Fruit fly (Drosophila melanogaster) whole organism, embryonic: ENCODE measurements around the gene CG6432.

Experiments used
- Atf6 ChIP-seq: fragments of 200-800 bp; sonication (Bioruptor generic); IDR thresholded peaks from 2 replicates; pipeline ENCODE4 v1.3.6; 2022; ENCODE audit warnings: missing biosample characterization, missing genetic modification characterization
- CG10654 ChIP-seq: fragments of 200-800 bp; sonication (Bioruptor generic); optimal IDR thresholded peaks from 2 replicates; lab custom pipeline; 2016; ENCODE audit warnings: missing biosample characterization, missing genetic modification characterization
- CG10959 ChIP-seq: fragments of 200-800 bp; sonication (Bioruptor generic); IDR thresholded peaks from 2 replicates; pipeline ENCODE4 v1.3.6; 2022; ENCODE audit warnings: missing biosample characterization, missing genetic modification characterization
- CG11247 ChIP-seq: fragments of 200-800 bp; sonication (Bioruptor generic); IDR thresholded peaks from 2 replicates; pipeline ENCODE4 v1.3.6; 2022; ENCODE audit warnings: missing biosample characterization, missing genetic modification characterization
- CG11504 ChIP-seq: fragments of 200-800 bp; sonication (Bioruptor generic); optimal IDR thresholded peaks from 3 replicates; lab custom pipeline; 2019; ENCODE audit warnings: missing biosample characterization, mild to moderate bottlenecking, missing genetic modification characterization, moderate library complexity
- CG12071 ChIP-seq: fragments of 200-800 bp; sonication (Bioruptor generic); optimal IDR thresholded peaks from 3 replicates; lab custom pipeline; 2018; ENCODE audit warnings: missing biosample characterization, mild to moderate bottlenecking, missing genetic modification characterization
- CG12769 ChIP-seq: fragments of 200-800 bp; sonication (Bioruptor generic); optimal IDR thresholded peaks from 2 replicates; lab custom pipeline; 2019; ENCODE audit warnings: missing biosample characterization, mild to moderate bottlenecking, missing genetic modification characterization, moderate library complexity
- CG13624 ChIP-seq: fragments of 200-800 bp; sonication (Bioruptor generic); optimal IDR thresholded peaks from 2 replicates; lab custom pipeline; 2016; ENCODE audit warnings: missing biosample characterization, missing genetic modification characterization
- CG1529 ChIP-seq: fragments of 200-800 bp; sonication (Bioruptor generic); optimal IDR thresholded peaks from 3 replicates; lab custom pipeline; 2018; ENCODE audit warnings: missing biosample characterization, missing genetic modification characterization
- CG15479 ChIP-seq: fragments of 200-800 bp; sonication (Bioruptor generic); optimal IDR thresholded peaks from 3 replicates; lab custom pipeline; 2019; ENCODE audit warnings: missing biosample characterization, mild to moderate bottlenecking, missing genetic modification characterization, moderate library complexity
- CG1603 ChIP-seq: fragments of 200-800 bp; sonication (Bioruptor generic); optimal IDR thresholded peaks from 2 replicates; lab custom pipeline; 2019; ENCODE audit warnings: missing biosample characterization, mild to moderate bottlenecking, missing genetic modification characterization, moderate library complexity
- CG30020 ChIP-seq: fragments of 200-800 bp; optimal IDR thresholded peaks from 2 replicates; lab custom pipeline; 2019; ENCODE audit warnings: missing biosample characterization, mild to moderate bottlenecking, missing genetic modification characterization, moderate library complexity
- CG31365 ChIP-seq: fragments of 200-800 bp; sonication (Bioruptor generic); optimal IDR thresholded peaks from 2 replicates; lab custom pipeline; 2018; ENCODE audit warnings: missing biosample characterization, mild to moderate bottlenecking, missing genetic modification characterization
- CG32772 ChIP-seq: fragments of 200-800 bp; sonication (Bioruptor generic); IDR thresholded peaks from 2 replicates; pipeline ENCODE4 v1.3.6; 2022; ENCODE audit warnings: missing biosample characterization, missing genetic modification characterization
- CG6765 ChIP-seq: fragments of 200-800 bp; sonication (Bioruptor generic); optimal IDR thresholded peaks from 3 replicates; lab custom pipeline; 2017; ENCODE audit warnings: missing biosample characterization, mild to moderate bottlenecking, missing genetic modification characterization
- CG8924 ChIP-seq: fragments of 200-800 bp; optimal IDR thresholded peaks from 3 replicates; lab custom pipeline; 2019; ENCODE audit warnings: missing biosample characterization, mild to moderate bottlenecking, missing genetic modification characterization, moderate library complexity
- CG9932 ChIP-seq: fragments of 200-800 bp; sonication (Bioruptor generic); IDR thresholded peaks from 2 replicates; pipeline ENCODE4 v1.3.6; 2022; ENCODE audit warnings: missing biosample characterization, missing genetic modification characterization
- Dp ChIP-seq: fragments of 200-800 bp; sonication (Bioruptor generic); optimal IDR thresholded peaks from 2 replicates; lab custom pipeline; 2018; ENCODE audit warnings: missing biosample characterization, mild to moderate bottlenecking, missing genetic modification characterization, moderate library complexity
- Ets65A ChIP-seq: fragments of 200-800 bp; sonication (Bioruptor generic); peaks from one replicate; lab custom pipeline; 2016; ENCODE audit warnings: missing biosample characterization, missing genetic modification characterization
- GATAe ChIP-seq: fragments of 200-800 bp; sonication (Bioruptor generic); conservative IDR thresholded peaks from 2 replicates; pipeline ENCODE4 v1.3.6; 2022; ENCODE audit warnings: missing biosample characterization, missing genetic modification characterization
- Meics ChIP-seq: fragments of 200-800 bp; sonication (Bioruptor generic); optimal IDR thresholded peaks from 2 replicates; lab custom pipeline; 2017; ENCODE audit warnings: missing biosample characterization, mild to moderate bottlenecking, missing genetic modification characterization
- Pdp1 ChIP-seq, 2 experiments: fragments of 200-800 bp; sonication (Bioruptor generic); optimal IDR thresholded peaks; 3 replicates each; lab custom pipeline; 2016; ENCODE audit warnings: missing biosample characterization in 2 of 2, missing genetic modification characterization in 2 of 2, mild to moderate bottlenecking in 1 of 2, moderate library complexity in 1 of 2
- abd-A ChIP-seq: fragments of 200-800 bp; sonication (Bioruptor generic); optimal IDR thresholded peaks from 3 replicates; lab custom pipeline; 2019; ENCODE audit warnings: missing biosample characterization, mild to moderate bottlenecking, missing genetic modification characterization, moderate library complexity
- ara ChIP-seq: fragments of 200-800 bp; sonication (Bioruptor generic); IDR thresholded peaks from 2 replicates; pipeline ENCODE4 v1.3.6; 2022; ENCODE audit warnings: missing biosample characterization, missing genetic modification characterization
- bab2 ChIP-seq: fragments of 200-800 bp; sonication (Bioruptor generic); optimal IDR thresholded peaks from 2 replicates; lab custom pipeline; 2016; ENCODE audit warnings: missing biosample characterization, missing genetic modification characterization
- bbx ChIP-seq: fragments of 200-800 bp; sonication (Bioruptor generic); IDR thresholded peaks from 2 replicates; pipeline ENCODE4 v1.3.6; 2022; ENCODE audit warnings: missing biosample characterization, missing genetic modification characterization; ENCODE audit not compliant: partially characterized antibody
- bsh ChIP-seq, 2 experiments: fragments of 200-800 bp; sonication (Bioruptor generic); optimal IDR thresholded peaks; 2 replicates each; lab custom pipeline; 2017 to 2018; ENCODE audit warnings: mild to moderate bottlenecking in 2 of 2, missing biosample characterization in 2 of 2, missing genetic modification characterization in 2 of 2, moderate library complexity in 1 of 2
- chinmo ChIP-seq: fragments of 200-800 bp; sonication (Bioruptor generic); IDR thresholded peaks from 4 replicates; pipeline ENCODE4 v1.3.6; 2022; ENCODE audit warnings: missing biosample characterization, missing genetic modification characterization; ENCODE audit not compliant: partially characterized antibody
- croc ChIP-seq: fragments of 200-800 bp; sonication (Bioruptor generic); conservative IDR thresholded peaks from 3 replicates; pipeline ENCODE4 v1.3.6; 2022; ENCODE audit warnings: missing biosample characterization, missing genetic modification characterization
- exex ChIP-seq: fragments of 200-800 bp; sonication (Bioruptor generic); optimal IDR thresholded peaks from 4 replicates; lab custom pipeline; 2018; ENCODE audit warnings: missing biosample characterization, mild to moderate bottlenecking, missing genetic modification characterization, moderate library complexity
- jumu ChIP-seq: fragments of 200-800 bp; sonication (Bioruptor generic); optimal IDR thresholded peaks from 3 replicates; lab custom pipeline; 2016; ENCODE audit warnings: missing biosample characterization, missing genetic modification characterization
- knrl ChIP-seq: fragments of 200-800 bp; sonication (Bioruptor generic); IDR thresholded peaks from 3 replicates; pipeline ENCODE4 v1.3.6; 2022; ENCODE audit warnings: missing biosample characterization, missing genetic modification characterization; ENCODE audit not compliant: partially characterized antibody
- lab ChIP-seq: fragments of 200-800 bp; sonication (Bioruptor generic); optimal IDR thresholded peaks from 3 replicates; lab custom pipeline; 2017; ENCODE audit warnings: missing biosample characterization, missing genetic modification characterization, mild to moderate bottlenecking, moderate library complexity, missing genetic modification reagents
- lola ChIP-seq, 3 experiments: fragments of >200 bp in 2 of 3; fragments of 200-800 bp in 1 of 3; sonication (Bioruptor generic) in 1 of 3; optimal IDR thresholded peaks; 2 replicates each; lab custom pipeline; 2017 to 2019; ENCODE audit warnings: missing biosample characterization in 3 of 3, missing genetic modification characterization in 3 of 3, mild to moderate bottlenecking in 1 of 3, moderate library complexity in 1 of 3
- mirr ChIP-seq: fragments of 200-800 bp; sonication (Bioruptor generic); optimal IDR thresholded peaks from 3 replicates; lab custom pipeline; 2018; ENCODE audit warnings: missing biosample characterization, mild to moderate bottlenecking, missing genetic modification characterization
- nerfin-2 ChIP-seq: fragments of 200-800 bp; sonication (Bioruptor generic); IDR thresholded peaks from 2 replicates; pipeline ENCODE4 v1.3.6; 2022; ENCODE audit warnings: missing biosample characterization, missing genetic modification characterization; ENCODE audit not compliant: partially characterized antibody
- org-1 ChIP-seq: fragments of 200-800 bp; sonication (Bioruptor generic); optimal IDR thresholded peaks from 2 replicates; lab custom pipeline; 2017; ENCODE audit warnings: missing biosample characterization, missing genetic modification characterization
- pros ChIP-seq: fragments of 200-800 bp; sonication (Bioruptor generic); optimal IDR thresholded peaks from 3 replicates; lab custom pipeline; 2019; ENCODE audit warnings: missing biosample characterization, mild to moderate bottlenecking, missing genetic modification characterization, moderate library complexity
- psq ChIP-seq: fragments of 200-800 bp; sonication (Bioruptor generic); optimal IDR thresholded peaks from 2 replicates; lab custom pipeline; 2017; ENCODE audit warnings: missing biosample characterization, missing genetic modification characterization
- slbo ChIP-seq: fragments of 200-800 bp; sonication (Bioruptor generic); IDR thresholded peaks from 2 replicates; pipeline ENCODE4 v1.3.6; 2022; ENCODE audit warnings: missing biosample characterization, missing genetic modification characterization
- ssp ChIP-seq: fragments of 200-800 bp; sonication (Bioruptor generic); IDR thresholded peaks from 2 replicates; pipeline ENCODE4 v1.3.6; 2022; ENCODE audit warnings: missing biosample characterization, missing genetic modification characterization
- sug ChIP-seq: fragments of 200-800 bp; optimal IDR thresholded peaks from 2 replicates; lab custom pipeline; 2019; ENCODE audit warnings: missing biosample characterization, mild to moderate bottlenecking, missing genetic modification characterization, moderate library complexity
- vnd ChIP-seq: fragments of 200-800 bp; sonication (Bioruptor generic); IDR thresholded peaks from 3 replicates; pipeline ENCODE4 v1.3.6; 2022; ENCODE audit warnings: missing biosample characterization, missing genetic modification characterization; ENCODE audit not compliant: partially characterized antibody

The CG6432 gene

DNA sequence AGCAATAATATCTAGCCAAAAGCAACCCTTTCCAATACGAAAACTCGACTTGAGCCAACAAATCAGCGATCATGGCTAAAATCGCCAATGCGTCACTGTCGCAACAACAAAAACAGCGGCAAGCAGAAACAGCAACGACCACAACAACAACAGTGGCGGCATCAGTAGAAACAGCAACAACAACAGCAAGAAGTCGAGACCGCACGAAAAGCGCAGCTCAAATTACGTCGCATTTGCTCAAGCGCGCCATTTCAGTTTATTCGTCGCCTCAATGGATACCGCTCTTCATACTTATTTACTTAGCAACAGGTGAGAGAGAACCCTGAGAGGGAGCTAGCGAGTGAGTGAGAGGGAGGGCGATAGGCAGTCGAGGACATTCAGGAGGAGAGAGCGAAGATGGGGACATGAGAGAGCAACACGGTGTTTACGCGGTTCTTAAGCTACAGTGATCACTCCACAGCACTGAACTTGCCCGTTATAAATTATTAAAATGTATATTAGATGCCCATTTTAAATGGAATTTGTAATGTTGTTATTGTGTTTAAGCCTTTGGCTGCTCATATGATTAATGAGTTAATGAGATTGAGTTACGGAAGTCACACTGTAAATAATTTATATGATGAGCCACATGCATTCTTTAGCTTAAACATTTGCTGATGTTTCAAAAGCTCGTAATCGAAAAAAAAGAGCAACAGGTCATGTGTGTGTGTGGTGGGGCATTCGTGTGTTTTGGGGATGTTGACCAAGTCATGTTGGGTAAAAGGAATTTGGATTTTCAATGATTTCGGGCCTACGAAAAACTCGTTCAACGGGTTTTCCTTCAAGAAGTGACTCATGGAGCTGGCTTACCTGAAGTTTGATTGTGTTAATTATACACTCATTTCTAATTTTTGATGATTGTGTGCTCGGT, 40.9 kb upstream of the CG6432 start (continued):
- TF ChIP-seq CG31365 (tag; lab: Kevin White, UChicago) (no peak), CG11247 (GFP tag; lab: Robert Waterston, UW) (peak; percentile 75)
- TF ChIP-seq, all 482 proteins: peak for 356

DNA sequence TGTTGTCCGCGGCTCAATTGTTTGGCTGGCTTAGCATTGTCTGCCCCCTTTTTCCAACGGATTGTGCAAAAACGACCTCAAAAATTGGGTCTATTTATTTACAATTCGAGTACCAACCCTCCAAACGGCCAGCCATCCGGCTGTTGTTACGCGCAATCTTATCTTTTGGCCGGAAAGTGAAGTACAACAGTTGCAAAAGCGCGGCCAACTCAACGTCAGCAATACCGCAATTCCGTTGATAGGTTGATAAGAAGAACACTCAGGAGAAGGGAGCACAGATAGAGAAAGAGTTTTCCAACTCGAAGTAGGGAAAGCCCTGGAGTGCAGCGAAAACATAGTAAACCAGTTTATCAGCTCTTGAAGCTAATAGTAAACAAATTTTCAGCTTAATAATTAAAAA, 39.8 kb upstream of the CG6432 start:
- TF ChIP-seq psq (GFP tag; lab: Kevin White, UChicago) = no peak
- TF ChIP-seq CG15479 = peak; percentile 65
- no peak for TF ChIP-seq Atf6 (GFP tag; lab: Robert Waterston, UW)
- TF ChIP-seq CG30020 (tag; lab: Kevin White, UChicago) = no peak
- peak; percentile 55 for TF ChIP-seq exex
- peak in 1 of 2 experiments; percentile 33 for TF ChIP-seq Pdp1 (GFP tag; optimal IDR thresholded peaks at IDR 0.05; lab: Kevin White, UChicago)
- TF ChIP-seq CG12071 = no peak
- no peak for TF ChIP-seq ara (GFP tag; lab: Robert Waterston, UW)
- no peak for TF ChIP-seq CG11504 (tag; lab: Kevin White, UChicago)
- no peak for TF ChIP-seq pros (GFP tag; lab: Kevin White, UChicago)
- no peak for TF ChIP-seq abd-A
- peak; percentile 45; the same call in 1 of the 3 replicates for TF ChIP-seq vnd
- no peak for TF ChIP-seq Dp
- no peak for TF ChIP-seq CG13624 (GFP tag; lab: Kevin White, UChicago)
- 0 out of 2 replicates have a peak, but pooled peaks have one; percentile 21 for TF ChIP-seq slbo (GFP tag; lab: Robert Waterston, UW)
- TF ChIP-seq bbx = no peak
- no peak for TF ChIP-seq bab2 (GFP tag; lab: Kevin White, UChicago)
- TF ChIP-seq CG10959 (GFP tag; lab: Robert Waterston, UW) = no peak
- no peak for TF ChIP-seq ssp (GFP tag; lab: Robert Waterston, UW)
- peak; percentile 24 for TF ChIP-seq CG12769 (tag; lab: Kevin White, UChicago)
- TF ChIP-seq CG32772 (GFP tag; lab: Robert Waterston, UW) = no peak
- TF ChIP-seq croc = no peak
- TF ChIP-seq Meics (GFP tag; lab: Kevin White, UChicago) = no peak
- TF ChIP-seq mirr (GFP tag; lab: Kevin White, UChicago) = peak; percentile 30
- no peak for TF ChIP-seq CG10654 (GFP tag; lab: Kevin White, UChicago)
- no peak for TF ChIP-seq CG8924 (tag; lab: Kevin White, UChicago)
- peak; percentile 5 for TF ChIP-seq lab (GFP tag; lab: Kevin White, UChicago)
- no peak for TF ChIP-seq CG1603
- no peak for TF ChIP-seq knrl
- TF ChIP-seq org-1 (GFP tag; lab: Kevin White, UChicago) = no peak
- 0 out of 4 replicates have a peak, but pooled peaks have one; percentile 45 for TF ChIP-seq chinmo (GFP tag; lab: Robert Waterston, UW)
- no peak for TF ChIP-seq lola (GFP tag; optimal IDR thresholded peaks at IDR 0.05; lab: Kevin White, UChicago)
- TF ChIP-seq CG1529 (GFP tag; lab: Kevin White, UChicago) = no peak
- TF ChIP-seq nerfin-2 = no peak
- TF ChIP-seq bsh (GFP tag; optimal IDR thresholded peaks at IDR 0.05; lab: Kevin White, UChicago) = no peak
- peak; percentile 48 for TF ChIP-seq sug (tag; lab: Kevin White, UChicago)
- no peak for TF ChIP-seq CG9932 (GFP tag; lab: Robert Waterston, UW)
- no peak for TF ChIP-seq CG6765 (GFP tag; lab: Kevin White, UChicago)
- no peak for TF ChIP-seq Ets65A (GFP tag; lab: Kevin White, UChicago)
- TF ChIP-seq GATAe (GFP tag; lab: Robert Waterston, UW) = peak; percentile 72
- no peak for TF ChIP-seq jumu (GFP tag; lab: Kevin White, UChicago)
